Worm (Caenorhabditis elegans): ENCODE results near the gene C04F5.2.

The C04F5.2 gene

DNA sequence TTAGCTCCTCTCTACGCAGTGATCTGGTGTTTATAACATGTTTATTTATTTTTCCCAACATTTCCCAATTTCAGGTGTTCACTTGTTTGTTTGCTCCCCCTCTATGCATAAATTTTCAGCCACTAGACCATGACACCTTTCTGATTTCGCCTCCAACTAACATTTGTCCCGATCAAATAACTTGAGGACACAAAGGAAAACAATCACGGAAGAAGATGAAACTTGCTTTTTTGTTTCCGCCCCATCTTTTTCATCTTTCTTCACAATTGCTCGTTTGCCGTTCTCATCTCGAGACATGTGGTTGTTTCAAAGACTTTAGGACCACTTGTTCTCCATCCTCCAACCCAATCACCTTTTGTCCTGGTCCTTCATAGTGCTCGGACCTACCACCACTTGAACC is 29.9 kb upstream of the C04F5.2 start, which contains the start of gene F14F9.5:
F14F9.5 (plus strand) TSS at position 301 of the 400 bp plus-strand sequence.
- TF ChIP-seq hnd-1 (tag; optimal IDR thresholded peaks at IDR 0.05) (no peak), tra-4 (tag; optimal IDR thresholded peaks at IDR 0.05) (no peak), B0310.2 (tag; optimal IDR thresholded peaks at IDR 0.05) (no peak), hmg-4 (GFP tag; optimal IDR thresholded peaks at IDR 0.05) (no peak), ceh-36 (tag; optimal IDR thresholded peaks at IDR 0.05) (no peak), ets-7 (tag; optimal IDR thresholded peaks at IDR 0.05) (no peak), tbx-11 (GFP tag; IDR thresholded peaks at IDR 0.05) (no peak), ama-1 (optimal IDR thresholded peaks at IDR 0.05) (no peak), scrt-1 (GFP tag; IDR thresholded peaks at IDR 0.05) (no peak), flt-1 (GFP tag; IDR thresholded peaks at IDR 0.05) (no peak), hmbx-1 (tag; optimal IDR thresholded peaks at IDR 0.05) (no peak), sea-1 (GFP tag; conservative IDR thresholded peaks at IDR 0.05) (no peak), tbx-37 (GFP tag; conservative IDR thresholded peaks at IDR 0.05) (no peak), aly-1 (tag; optimal IDR thresholded peaks at IDR 0.05) (no peak), pes-1 (GFP tag; IDR thresholded peaks at IDR 0.05) (no peak), F13C5.2 (tag; optimal IDR thresholded peaks at IDR 0.05) (no peak)

ce11 chrV:5119679-5120078 is 22.7 kb upstream of the C04F5.2 start, which contains the start of gene sid-1:
Gene sid-1, plus strand, starts transcription at chrV:5119970.
- no peak for TF ChIP-seq B0310.2 (tag; optimal IDR thresholded peaks at IDR 0.05)
- TF ChIP-seq hmbx-1 (tag; optimal IDR thresholded peaks at IDR 0.05): no peak
- no peak for TF ChIP-seq flt-1 (GFP tag; IDR thresholded peaks at IDR 0.05)
- no peak for TF ChIP-seq ets-7 (tag; optimal IDR thresholded peaks at IDR 0.05)
- TF ChIP-seq hmg-4 (GFP tag; optimal IDR thresholded peaks at IDR 0.05): no peak
- TF ChIP-seq hnd-1 (tag; optimal IDR thresholded peaks at IDR 0.05): no peak
- no peak for TF ChIP-seq tbx-11 (GFP tag; IDR thresholded peaks at IDR 0.05)
- no peak for TF ChIP-seq aly-1 (tag; optimal IDR thresholded peaks at IDR 0.05)
- no peak for TF ChIP-seq ceh-36 (tag; optimal IDR thresholded peaks at IDR 0.05)
- no peak for TF ChIP-seq F13C5.2 (tag; optimal IDR thresholded peaks at IDR 0.05)
- no peak for TF ChIP-seq sea-1 (GFP tag; conservative IDR thresholded peaks at IDR 0.05)
- no peak for TF ChIP-seq scrt-1 (GFP tag; IDR thresholded peaks at IDR 0.05)
- no peak for TF ChIP-seq ama-1 (optimal IDR thresholded peaks at IDR 0.05)
- TF ChIP-seq tra-4 (tag; optimal IDR thresholded peaks at IDR 0.05): no peak
- no peak for TF ChIP-seq ceh-13 (GFP tag; optimal IDR thresholded peaks at IDR 0.05)
- TF ChIP-seq tbx-37 (GFP tag; conservative IDR thresholded peaks at IDR 0.05): no peak
- TF ChIP-seq pes-1 (GFP tag; IDR thresholded peaks at IDR 0.05): no peak

DNA sequence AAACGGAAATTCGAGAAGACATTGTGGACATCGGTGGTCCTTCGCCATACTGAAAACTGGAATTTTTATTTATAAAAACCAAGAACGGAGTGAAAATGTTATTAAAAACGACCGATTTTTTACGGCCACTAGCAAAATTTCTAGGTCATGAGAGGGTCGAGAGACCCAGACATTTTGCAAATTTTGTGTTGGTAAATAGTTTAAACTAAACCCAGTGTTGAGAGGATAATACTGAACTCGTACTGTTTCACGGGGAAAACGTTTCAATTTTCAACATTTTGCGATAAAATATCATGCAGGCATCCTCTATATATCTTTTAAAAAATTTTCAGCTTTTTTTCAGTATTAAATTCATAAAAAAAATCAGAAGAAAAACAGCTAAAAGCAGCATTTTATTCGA is 22.2 kb upstream of the C04F5.2 start, which contains the start of gene C04F5.9:
C04F5.9 (minus strand) TSS at position 101 of the 400 bp plus-strand sequence.
- TF ChIP-seq hnd-1 (tag; optimal IDR thresholded peaks at IDR 0.05) (no peak), flt-1 (GFP tag; IDR thresholded peaks at IDR 0.05) (no peak), scrt-1 (GFP tag; IDR thresholded peaks at IDR 0.05) (no peak), aly-1 (tag; optimal IDR thresholded peaks at IDR 0.05) (no peak), ceh-13 (GFP tag; optimal IDR thresholded peaks at IDR 0.05) (no peak), tbx-11 (GFP tag; IDR thresholded peaks at IDR 0.05) (no peak), hmg-4 (GFP tag; optimal IDR thresholded peaks at IDR 0.05) (no peak), pes-1 (GFP tag; IDR thresholded peaks at IDR 0.05) (no peak), ama-1 (optimal IDR thresholded peaks at IDR 0.05) (no peak), sea-1 (GFP tag; conservative IDR thresholded peaks at IDR 0.05) (no peak)

DNA sequence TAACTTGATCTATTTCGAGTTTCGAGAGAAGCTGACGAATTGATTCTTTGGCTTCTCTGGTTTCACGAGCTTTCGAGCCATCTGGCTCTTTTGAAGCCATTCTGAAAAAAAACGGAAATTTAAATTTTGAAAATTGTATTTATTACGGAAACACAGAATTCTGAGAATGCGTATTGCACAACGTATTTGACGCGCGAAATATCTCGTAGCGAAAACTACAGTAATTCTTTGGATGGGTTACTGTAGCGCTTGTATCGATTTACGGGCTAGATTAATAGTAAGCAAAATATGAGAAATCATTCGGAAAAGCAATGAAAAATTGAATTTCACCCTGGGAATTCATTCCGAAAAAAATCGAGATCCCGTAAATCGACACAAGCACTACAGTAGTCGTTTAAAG is 16.7 kb upstream of the C04F5.2 start, which contains the start of gene C04F5.8:
C04F5.8 (minus strand) TSS at position 101 of the 400 bp plus-strand sequence.
- no peak for TF ChIP-seq F13C5.2 (tag; optimal IDR thresholded peaks at IDR 0.05)
- no peak for TF ChIP-seq pes-1 (GFP tag; IDR thresholded peaks at IDR 0.05)
- TF ChIP-seq hmg-4 (GFP tag; optimal IDR thresholded peaks at IDR 0.05): no peak
- no peak for TF ChIP-seq ets-7 (tag; optimal IDR thresholded peaks at IDR 0.05)
- TF ChIP-seq tra-4 (tag; optimal IDR thresholded peaks at IDR 0.05): no peak
- TF ChIP-seq ceh-36 (tag; optimal IDR thresholded peaks at IDR 0.05): no peak
- TF ChIP-seq B0310.2 (tag; optimal IDR thresholded peaks at IDR 0.05): no peak
- TF ChIP-seq hnd-1 (tag; optimal IDR thresholded peaks at IDR 0.05): no peak
- TF ChIP-seq aly-1 (tag; optimal IDR thresholded peaks at IDR 0.05): no peak

DNA sequence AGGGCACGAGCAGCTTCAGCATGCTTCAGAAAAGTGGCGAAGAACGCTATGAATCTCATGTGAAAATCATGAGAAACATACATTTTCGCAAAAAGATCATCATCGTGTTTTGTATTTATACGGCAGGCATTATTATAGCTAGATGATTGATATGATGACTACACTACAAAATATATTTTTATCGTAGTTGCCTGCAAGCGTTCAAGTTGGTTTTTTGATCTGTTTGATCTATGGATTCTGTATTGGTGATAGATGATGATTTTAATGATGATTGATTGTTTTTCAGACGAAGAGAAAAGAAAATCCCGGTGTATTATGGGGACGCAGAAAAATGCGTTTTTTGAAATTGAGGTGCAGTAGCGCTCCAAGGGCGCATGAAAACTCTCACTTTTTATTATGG is 13.7 kb upstream of the C04F5.2 start, which contains the start of gene ugt-63:
ugt-63 (minus strand) TSS at position 89 of the 400 bp plus-strand sequence.
- TF ChIP-seq aly-1 (tag; optimal IDR thresholded peaks at IDR 0.05) (no peak), B0310.2 (tag; optimal IDR thresholded peaks at IDR 0.05) (no peak), ama-1 (optimal IDR thresholded peaks at IDR 0.05) (no peak), ceh-13 (GFP tag; optimal IDR thresholded peaks at IDR 0.05) (no peak), tbx-11 (GFP tag; IDR thresholded peaks at IDR 0.05) (no peak), ets-7 (tag; optimal IDR thresholded peaks at IDR 0.05) (no peak), flt-1 (GFP tag; IDR thresholded peaks at IDR 0.05) (no peak), hnd-1 (tag; optimal IDR thresholded peaks at IDR 0.05) (no peak), scrt-1 (GFP tag; IDR thresholded peaks at IDR 0.05) (no peak), pes-1 (GFP tag; IDR thresholded peaks at IDR 0.05) (no peak), hmbx-1 (tag; optimal IDR thresholded peaks at IDR 0.05) (no peak), hmg-4 (GFP tag; optimal IDR thresholded peaks at IDR 0.05) (no peak), tbx-37 (GFP tag; conservative IDR thresholded peaks at IDR 0.05) (no peak), tra-4 (tag; optimal IDR thresholded peaks at IDR 0.05) (no peak), ceh-36 (tag; optimal IDR thresholded peaks at IDR 0.05) (no peak), sea-1 (GFP tag; conservative IDR thresholded peaks at IDR 0.05) (no peak)

DNA sequence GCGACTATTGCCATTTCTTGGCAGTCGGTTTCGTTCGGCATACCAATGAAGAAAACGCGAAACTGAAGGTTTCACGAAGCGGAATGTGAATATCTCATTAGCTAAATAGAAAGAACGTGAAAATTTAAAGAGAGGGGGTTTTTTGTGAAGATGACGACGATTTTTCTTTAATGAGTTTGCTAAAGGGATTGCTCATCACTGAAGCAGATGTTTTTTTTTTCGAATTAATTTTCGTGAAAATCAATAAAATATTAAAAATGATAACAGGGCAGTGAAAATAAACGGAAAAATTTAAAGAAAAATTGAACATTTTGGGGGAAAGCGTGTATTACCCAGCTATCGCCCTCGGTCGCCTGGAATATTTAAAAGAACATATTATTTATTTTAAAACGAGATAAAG is 10.9 kb upstream of the C04F5.2 start, which contains the start of gene srab-3:
srab-3 (minus strand) TSS at position 101 of the 400 bp plus-strand sequence.
- TF ChIP-seq tra-4 (tag; optimal IDR thresholded peaks at IDR 0.05) (no peak), hmbx-1 (tag; optimal IDR thresholded peaks at IDR 0.05) (no peak), ceh-36 (tag; optimal IDR thresholded peaks at IDR 0.05) (no peak), scrt-1 (GFP tag; IDR thresholded peaks at IDR 0.05) (no peak), tbx-37 (GFP tag; conservative IDR thresholded peaks at IDR 0.05) (no peak), ama-1 (optimal IDR thresholded peaks at IDR 0.05) (no peak), B0310.2 (tag; optimal IDR thresholded peaks at IDR 0.05) (no peak), ceh-13 (GFP tag; optimal IDR thresholded peaks at IDR 0.05) (no peak), tbx-11 (GFP tag; IDR thresholded peaks at IDR 0.05) (no peak), F13C5.2 (tag; optimal IDR thresholded peaks at IDR 0.05) (no peak), flt-1 (GFP tag; IDR thresholded peaks at IDR 0.05) (no peak), hmg-4 (GFP tag; optimal IDR thresholded peaks at IDR 0.05) (no peak), pes-1 (GFP tag; IDR thresholded peaks at IDR 0.05) (no peak), sea-1 (GFP tag; conservative IDR thresholded peaks at IDR 0.05) (no peak), aly-1 (tag; optimal IDR thresholded peaks at IDR 0.05) (no peak)

- no peak for TF ChIP-seq tra-4 (tag; optimal IDR thresholded peaks at IDR 0.05)
- no peak for TF ChIP-seq aly-1 (tag; optimal IDR thresholded peaks at IDR 0.05)
- no peak for TF ChIP-seq ceh-13 (GFP tag; optimal IDR thresholded peaks at IDR 0.05)
- no peak for TF ChIP-seq scrt-1 (GFP tag; IDR thresholded peaks at IDR 0.05)
- TF ChIP-seq tbx-11 (GFP tag; IDR thresholded peaks at IDR 0.05): no peak
- no peak for TF ChIP-seq ceh-36 (tag; optimal IDR thresholded peaks at IDR 0.05)
- no peak for TF ChIP-seq hmg-4 (GFP tag; optimal IDR thresholded peaks at IDR 0.05)
- no peak for TF ChIP-seq hnd-1 (tag; optimal IDR thresholded peaks at IDR 0.05)
- no peak for TF ChIP-seq tbx-37 (GFP tag; conservative IDR thresholded peaks at IDR 0.05)
- no peak for TF ChIP-seq B0310.2 (tag; optimal IDR thresholded peaks at IDR 0.05)
- TF ChIP-seq F13C5.2 (tag; optimal IDR thresholded peaks at IDR 0.05): no peak
- no peak for TF ChIP-seq sea-1 (GFP tag; conservative IDR thresholded peaks at IDR 0.05)
- TF ChIP-seq ama-1 (optimal IDR thresholded peaks at IDR 0.05): no peak
- TF ChIP-seq ets-7 (tag; optimal IDR thresholded peaks at IDR 0.05): no peak
- TF ChIP-seq hmbx-1 (tag; optimal IDR thresholded peaks at IDR 0.05): no peak
Observed at ce11 chrV:5104934-5105333, 8.0 kb upstream of the C04F5.2 start, which contains the start of gene srab-2. Gene srab-2, minus strand, starts transcription at chrV:5105034.

Measured in whole organism, early embryonic.